Fruit fly (Drosophila melanogaster) Kc167 (cell line): ENCODE data around the gene CG13842.

Experiments
- Sin3A ChIP-seq: fragments of >200 bp; optimal IDR thresholded peaks from 2 replicates; lab custom pipeline; 2018; ENCODE audit warnings: missing external identifiers
- h ChIP-seq: fragments of >200 bp; optimal IDR thresholded peaks from 3 replicates; lab custom pipeline; 2018; ENCODE audit warnings: missing external identifiers
- insv ChIP-seq: fragments of >200 bp; optimal IDR thresholded peaks from 3 replicates; lab custom pipeline; 2018; ENCODE audit warnings: missing external identifiers
- psq ChIP-seq: fragments of >200 bp; optimal IDR thresholded peaks from 2 replicates; lab custom pipeline; 2017; ENCODE audit warnings: missing external identifiers
- ttk ChIP-seq: sonication (Bioruptor generic); optimal IDR thresholded peaks from 2 replicates; lab custom pipeline; 2017; ENCODE audit warnings: missing external identifiers

- TF ChIP-seq ttk (lab: Kevin White, UChicago) (no peak), insv (lab: Kevin White, UChicago) (no peak), Sin3A (lab: Kevin White, UChicago) (no peak), psq (lab: Kevin White, UChicago) (no peak), h (lab: Kevin White, UChicago) (no peak)
Observed at dm6 chr3R:22717863-22718262, 10.8 kb upstream of the CG13842 start.
